Fruit fly (Drosophila melanogaster): Measurements from ENCODE around the gene ACXE.

Gene ACXE

dm6 chr2L:12974045-12974539, 48.7 kb downstream of the ACXE start, which contains the start of gene Vha68-2 (continued):
- TF ChIP-seq Dp (GFP tag; optimal IDR thresholded peaks at IDR 0.05) (peak; percentile 33), Asciz (GFP tag; optimal IDR thresholded peaks at IDR 0.05) (peak; percentile 12), Max (GFP tag; optimal IDR thresholded peaks at IDR 0.05) (no peak), CG1529 (GFP tag; optimal IDR thresholded peaks at IDR 0.05) (peak; percentile 31), tap (tag; optimal IDR thresholded peaks at IDR 0.05) (no peak), D19A (tag; optimal IDR thresholded peaks at IDR 0.05) (no peak), Atf-2 (GFP tag; optimal IDR thresholded peaks at IDR 0.05) (peak; percentile 25), Adf1 (GFP tag; IDR thresholded peaks at IDR 0.05) (peak; percentile 60), bcd (GFP tag; optimal IDR thresholded peaks at IDR 0.05) (no peak), CG9727 (GFP tag; optimal IDR thresholded peaks at IDR 0.05) (peak; percentile 11), CG10267 (tag; optimal IDR thresholded peaks at IDR 0.05) (no peak), CG13894 (tag; optimal IDR thresholded peaks at IDR 0.05) (peak; percentile 15), disco-r (GFP tag; optimal IDR thresholded peaks at IDR 0.05) (peak; percentile 43), scrt (GFP tag; optimal IDR thresholded peaks at IDR 0.05) (peak; percentile 29), CG34422 (GFP tag; IDR thresholded peaks at IDR 0.05) (peak; percentile 51; the same call in 1 of the 3 replicates), CG17385 (GFP tag; optimal IDR thresholded peaks at IDR 0.05) (peak; percentile 61), chif (GFP tag; optimal IDR thresholded peaks at IDR 0.05) (peak; percentile 30 to 40), bab2 (GFP tag; optimal IDR thresholded peaks at IDR 0.05) (peak; percentile 57), CG6791 (GFP tag; IDR thresholded peaks at IDR 0.05; ENCODE audit: partially characterized antibody) (peak; percentile 76; the same call in 2 of the 3 replicates), CG8089 (GFP tag; optimal IDR thresholded peaks at IDR 0.05) (peak; percentile 58), sug (tag; optimal IDR thresholded peaks at IDR 0.05) (peak; percentile 42), CG10462 (GFP tag; optimal IDR thresholded peaks at IDR 0.05) (no peak), CG12155 (GFP tag; optimal IDR thresholded peaks at IDR 0.05) (peak; percentile 29), knrl (GFP tag; IDR thresholded peaks at IDR 0.05; ENCODE audit: partially characterized antibody) (peak; percentile 56; the same call in 2 of the 3 replicates), dan (GFP tag; IDR thresholded peaks at IDR 0.05) (no peak), lbe (GFP tag; optimal IDR thresholded peaks at IDR 0.05) (peak; percentile 23), bigmax (GFP tag; optimal IDR thresholded peaks at IDR 0.05) (peak; percentile 14), prd (optimal IDR thresholded peaks at IDR 0.05) (no peak), prd (GFP tag; IDR thresholded peaks at IDR 0.05) (no peak), vfl (GFP tag; optimal IDR thresholded peaks at IDR 0.05) (peak; percentile 24), CG32532 (GFP tag; IDR thresholded peaks at IDR 0.05) (no peak; the same call in 1 of the 2 replicates), CG12299 (tag; optimal IDR thresholded peaks at IDR 0.05) (peak; percentile 64), NC2α (GFP tag; optimal IDR thresholded peaks at IDR 0.05) (peak; percentile 10), CG17359 (tag; optimal IDR thresholded peaks at IDR 0.05) (peak; percentile 11), org-1 (GFP tag; optimal IDR thresholded peaks at IDR 0.05) (peak; percentile 55), CG4360 (GFP tag; IDR thresholded peaks at IDR 0.05) (no peak), Kr (GFP tag; optimal IDR thresholded peaks at IDR 0.05) (no peak), CG7357 (GFP tag; IDR thresholded peaks at IDR 0.05) (no peak), insv (GFP tag; optimal IDR thresholded peaks at IDR 0.05) (peak in 1 of 2 experiments; percentile 47), Stat92E (GFP tag; optimal IDR thresholded peaks at IDR 0.05) (no peak), Pdp1 (GFP tag; optimal IDR thresholded peaks at IDR 0.05) (no peak), Hsf (GFP tag; optimal IDR thresholded peaks at IDR 0.05) (peak; percentile 56), Hand (GFP tag; optimal IDR thresholded peaks at IDR 0.05) (peak; percentile 56), gem (tag; optimal IDR thresholded peaks at IDR 0.05) (peak; percentile 24), CG9876 (GFP tag; optimal IDR thresholded peaks at IDR 0.05) (peak; percentile 28), CG14441 (GFP tag; IDR thresholded peaks at IDR 0.05) (no peak), emc (GFP tag; optimal IDR thresholded peaks at IDR 0.05) (no peak), seq (GFP tag; IDR thresholded peaks at IDR 0.05) (no peak; the same call in 1 of the 2 replicates), Bteb2 (GFP tag; optimal IDR thresholded peaks at IDR 0.05) (peak; percentile 50), CG13296 (GFP tag; optimal IDR thresholded peaks at IDR 0.05) (peak; percentile 41)

All from whole organism, embryonic.